Fruit fly (Drosophila melanogaster) whole organism, embryonic: ENCODE data around the gene Mtp.

Experiments used
- Abd-B ChIP-seq: fragments of 200-800 bp; sonication (Bioruptor generic); optimal IDR thresholded peaks from 2 replicates; lab custom pipeline; 2018; ENCODE audit warnings: missing biosample characterization, mild to moderate bottlenecking, missing genetic modification characterization, moderate library complexity
- Atf3 ChIP-seq: fragments of 200-800 bp; sonication (Bioruptor generic); optimal IDR thresholded peaks from 3 replicates; lab custom pipeline; 2016; ENCODE audit warnings: missing biosample characterization, missing genetic modification characterization
- Blimp-1 ChIP-seq: fragments of 200-800 bp; sonication (Bioruptor generic); optimal IDR thresholded peaks from 3 replicates; lab custom pipeline; 2018; ENCODE audit warnings: missing biosample characterization, missing genetic modification characterization, mild to moderate bottlenecking, moderate library complexity, missing genetic modification reagents
- BtbVII ChIP-seq: fragments of 200-800 bp; sonication (Bioruptor generic); optimal IDR thresholded peaks from 3 replicates; lab custom pipeline; 2017; ENCODE audit warnings: missing biosample characterization, mild to moderate bottlenecking, missing genetic modification characterization
- CG10959 ChIP-seq: fragments of 200-800 bp; sonication (Bioruptor generic); IDR thresholded peaks from 2 replicates; pipeline ENCODE4 v1.3.6; 2022; ENCODE audit warnings: missing biosample characterization, missing genetic modification characterization
- CG12769 ChIP-seq: fragments of 200-800 bp; sonication (Bioruptor generic); optimal IDR thresholded peaks from 2 replicates; lab custom pipeline; 2019; ENCODE audit warnings: missing biosample characterization, mild to moderate bottlenecking, missing genetic modification characterization, moderate library complexity
- CG13894 ChIP-seq: fragments of 200-800 bp; sonication (Bioruptor generic); optimal IDR thresholded peaks from 3 replicates; lab custom pipeline; 2018; ENCODE audit warnings: missing biosample characterization, mild to moderate bottlenecking, missing genetic modification characterization, moderate library complexity
- CG14965 ChIP-seq: fragments of 200-800 bp; sonication (Bioruptor generic); optimal IDR thresholded peaks from 2 replicates; lab custom pipeline; 2016; ENCODE audit warnings: missing biosample characterization, missing genetic modification characterization, borderline replicate concordance
- CG15601 ChIP-seq: fragments of 200-800 bp; sonication (Bioruptor generic); optimal IDR thresholded peaks from 3 replicates; lab custom pipeline; 2019; ENCODE audit warnings: missing biosample characterization, mild to moderate bottlenecking, missing genetic modification characterization, moderate library complexity
- CG17829 ChIP-seq: fragments of 200-800 bp; optimal IDR thresholded peaks from 2 replicates; lab custom pipeline; 2019; ENCODE audit warnings: missing biosample characterization, mild to moderate bottlenecking, missing genetic modification characterization, moderate library complexity
- CG2678 ChIP-seq: fragments of 200-800 bp; sonication (Bioruptor generic); optimal IDR thresholded peaks from 3 replicates; lab custom pipeline; 2019; ENCODE audit warnings: missing biosample characterization, mild to moderate bottlenecking, missing genetic modification characterization, moderate library complexity
- CG2875 ChIP-seq: fragments of 200-800 bp; sonication (Bioruptor generic); optimal IDR thresholded peaks from 2 replicates; lab custom pipeline; 2017; ENCODE audit warnings: missing biosample characterization, mild to moderate bottlenecking, missing genetic modification characterization, missing genetic modification reagents
- CG2889 ChIP-seq: fragments of 200-800 bp; sonication (Bioruptor generic); IDR thresholded peaks from 3 replicates; pipeline ENCODE4 v1.3.6; 2022; ENCODE audit warnings: missing biosample characterization, missing genetic modification characterization
- CG30403 ChIP-seq: fragments of 200-800 bp; sonication (Bioruptor generic); optimal IDR thresholded peaks from 3 replicates; lab custom pipeline; 2016; ENCODE audit warnings: missing biosample characterization, missing genetic modification characterization
- CG32767 ChIP-seq: fragments of 200-800 bp; sonication (Bioruptor generic); IDR thresholded peaks from 2 replicates; pipeline ENCODE4 v1.3.6; 2022; ENCODE audit warnings: missing biosample characterization, missing genetic modification characterization
- CG3281 ChIP-seq: fragments of 200-800 bp; sonication (Bioruptor generic); optimal IDR thresholded peaks from 3 replicates; lab custom pipeline; 2017; ENCODE audit warnings: missing biosample characterization, mild to moderate bottlenecking, missing genetic modification characterization
- CG34376 ChIP-seq: fragments of 200-800 bp; sonication (Bioruptor generic); optimal IDR thresholded peaks from 2 replicates; lab custom pipeline; 2018; ENCODE audit warnings: missing biosample characterization, mild to moderate bottlenecking, missing genetic modification characterization
- CG4854 ChIP-seq: fragments of 200-800 bp; sonication (Bioruptor generic); optimal IDR thresholded peaks from 2 replicates; lab custom pipeline; 2016; ENCODE audit warnings: missing biosample characterization, missing genetic modification characterization, inconsistent platforms
- CG5180 ChIP-seq: fragments of 200-800 bp; sonication (Bioruptor generic); optimal IDR thresholded peaks from 3 replicates; lab custom pipeline; 2017; ENCODE audit warnings: missing biosample characterization, missing genetic modification characterization, mild to moderate bottlenecking, moderate library complexity, missing genetic modification reagents
- CG6689 ChIP-seq: fragments of 200-800 bp; sonication (Bioruptor generic); IDR thresholded peaks from 2 replicates; pipeline ENCODE4 v1.3.6; 2022; ENCODE audit warnings: missing biosample characterization, missing genetic modification characterization
- CG8281 ChIP-seq: fragments of 200-800 bp; sonication (Bioruptor generic); optimal IDR thresholded peaks from 2 replicates; lab custom pipeline; 2018; ENCODE audit warnings: missing biosample characterization, mild to moderate bottlenecking, missing genetic modification characterization, moderate library complexity
- CG8478 ChIP-seq: fragments of >200 bp; optimal IDR thresholded peaks from 2 replicates; lab custom pipeline; 2018
- CTCF ChIP-seq: fragments of 200-800 bp; sonication (Bioruptor generic); optimal IDR thresholded peaks from 2 replicates; lab custom pipeline; 2017; ENCODE audit warnings: missing biosample characterization, mild to moderate bottlenecking, missing genetic modification characterization, moderate library complexity
- Dbx ChIP-seq: fragments of 200-800 bp; sonication (Bioruptor generic); IDR thresholded peaks from 3 replicates; pipeline ENCODE4 v1.3.6; 2022; ENCODE audit warnings: missing biosample characterization, missing genetic modification characterization
- E2f2 ChIP-seq: fragments of 200-800 bp; sonication (Bioruptor generic); IDR thresholded peaks from 2 replicates; pipeline ENCODE4 v1.3.6; 2022; ENCODE audit warnings: missing biosample characterization, missing genetic modification characterization
- H2.0 ChIP-seq: fragments of 200-800 bp; sonication (Bioruptor generic); IDR thresholded peaks from 2 replicates; pipeline ENCODE4 v1.3.6; 2022; ENCODE audit warnings: missing biosample characterization, missing genetic modification characterization
- Hr3 ChIP-seq: fragments of 200-800 bp; sonication (Bioruptor generic); optimal IDR thresholded peaks from 3 replicates; lab custom pipeline; 2016; ENCODE audit warnings: missing biosample characterization, missing genetic modification characterization
- Hr78 ChIP-seq, 2 experiments: fragments of 200-800 bp in 1 of 2; fragments of >200 bp in 1 of 2; sonication (Bioruptor generic) in 1 of 2; optimal IDR thresholded peaks; 2 replicates each; lab custom pipeline; 2017 to 2019; ENCODE audit warnings: missing biosample characterization in 2 of 2, missing genetic modification characterization in 2 of 2, mild to moderate bottlenecking in 1 of 2, moderate library complexity in 1 of 2
- Kr ChIP-seq: fragments of 200-800 bp; sonication (Bioruptor generic); optimal IDR thresholded peaks from 2 replicates; lab custom pipeline; 2017; ENCODE audit warnings: missing biosample characterization, mild to moderate bottlenecking, missing genetic modification characterization
- NC2β ChIP-seq: fragments of 200-800 bp; sonication (Bioruptor generic); optimal IDR thresholded peaks from 2 replicates; lab custom pipeline; 2016; ENCODE audit warnings: missing biosample characterization, missing genetic modification characterization
- NFAT ChIP-seq: fragments of 200-800 bp; sonication (Bioruptor generic); IDR thresholded peaks from 2 replicates; pipeline ENCODE4 v1.3.6; 2022; ENCODE audit warnings: missing biosample characterization, missing genetic modification characterization
- Nf-YA ChIP-seq: fragments of 200-800 bp; sonication (Bioruptor generic); IDR thresholded peaks from 2 replicates; pipeline ENCODE4 v1.3.6; 2022; ENCODE audit warnings: missing biosample characterization, missing genetic modification characterization
- Nf-YC ChIP-seq: fragments of 200-800 bp; optimal IDR thresholded peaks from 3 replicates; lab custom pipeline; 2019; ENCODE audit warnings: missing biosample characterization, mild to moderate bottlenecking, missing genetic modification characterization, moderate library complexity
- NfI ChIP-seq: fragments of 200-800 bp; sonication (Bioruptor generic); optimal IDR thresholded peaks from 3 replicates; lab custom pipeline; 2018; ENCODE audit warnings: missing biosample characterization, mild to moderate bottlenecking, missing genetic modification characterization, moderate library complexity
- amos ChIP-seq: fragments of 200-800 bp; sonication (Bioruptor generic); IDR thresholded peaks from 2 replicates; pipeline ENCODE4 v1.3.6; 2022; ENCODE audit warnings: missing biosample characterization, missing genetic modification characterization; ENCODE audit not compliant: partially characterized antibody
- caup ChIP-seq: fragments of 200-800 bp; sonication (Bioruptor generic); optimal IDR thresholded peaks from 3 replicates; lab custom pipeline; 2017; ENCODE audit warnings: missing biosample characterization, mild to moderate bottlenecking, missing genetic modification characterization, moderate library complexity; ENCODE audit not compliant: severe bottlenecking
- chn ChIP-seq: fragments of 200-800 bp; sonication (Bioruptor generic); optimal IDR thresholded peaks from 2 replicates; lab custom pipeline; 2016; ENCODE audit warnings: missing biosample characterization, missing genetic modification characterization
- ewg ChIP-seq: fragments of 200-800 bp; sonication (Bioruptor generic); optimal IDR thresholded peaks from 3 replicates; lab custom pipeline; 2017; ENCODE audit warnings: mild to moderate bottlenecking, missing biosample characterization, missing genetic modification reagents, missing genetic modification characterization
- fd96Cb ChIP-seq: fragments of 200-800 bp; sonication (Bioruptor generic); optimal IDR thresholded peaks from 2 replicates; lab custom pipeline; 2018; ENCODE audit warnings: missing biosample characterization, mild to moderate bottlenecking, missing genetic modification characterization, moderate library complexity
- gce ChIP-seq: fragments of 200-800 bp; sonication (Bioruptor generic); IDR thresholded peaks from 3 replicates; pipeline ENCODE4 v1.3.6; 2022; ENCODE audit warnings: missing biosample characterization, missing genetic modification characterization
- lilli ChIP-seq: fragments of 200-800 bp; sonication (Bioruptor generic); optimal IDR thresholded peaks from 3 replicates; lab custom pipeline; 2016; ENCODE audit warnings: missing biosample characterization, missing genetic modification characterization
- mirr ChIP-seq: fragments of 200-800 bp; sonication (Bioruptor generic); optimal IDR thresholded peaks from 3 replicates; lab custom pipeline; 2018; ENCODE audit warnings: missing biosample characterization, mild to moderate bottlenecking, missing genetic modification characterization
- odd ChIP-seq: fragments of 200-800 bp; sonication (Bioruptor generic); optimal IDR thresholded peaks from 2 replicates; lab custom pipeline; 2017; ENCODE audit warnings: missing biosample characterization, mild to moderate bottlenecking, missing genetic modification characterization
- org-1 ChIP-seq: fragments of 200-800 bp; sonication (Bioruptor generic); optimal IDR thresholded peaks from 2 replicates; lab custom pipeline; 2017; ENCODE audit warnings: missing biosample characterization, missing genetic modification characterization
- p53 ChIP-seq: fragments of 200-800 bp; sonication (Bioruptor generic); optimal IDR thresholded peaks from 2 replicates; lab custom pipeline; 2016; ENCODE audit warnings: missing biosample characterization, missing genetic modification characterization
- prd ChIP-seq, 3 experiments: fragments of >200 bp in 2 of 3; fragments of 200-800 bp in 1 of 3; sonication (Bioruptor generic) in 1 of 3; optimal IDR thresholded peaks in 2 of 3; IDR thresholded peaks in 1 of 3; 2 replicates in 2 of 3; 3 replicates in 1 of 3; pipeline versions ENCODE4 v1.3.6 to Lab custom; 2017 to 2022; ENCODE audit warnings: missing biosample characterization in 1 of 3, missing genetic modification characterization in 1 of 3
- sima ChIP-seq: fragments of 200-800 bp; sonication (Bioruptor generic); optimal IDR thresholded peaks from 2 replicates; lab custom pipeline; 2016; ENCODE audit warnings: missing biosample characterization, missing genetic modification characterization
- sr ChIP-seq: fragments of 200-800 bp; sonication (Bioruptor generic); IDR thresholded peaks from 3 replicates; pipeline ENCODE4 v1.3.6; 2022; ENCODE audit warnings: missing biosample characterization, missing genetic modification characterization
- tio ChIP-seq: fragments of 200-800 bp; sonication (Bioruptor generic); optimal IDR thresholded peaks from 2 replicates; lab custom pipeline; 2017; ENCODE audit warnings: missing biosample characterization, missing genetic modification characterization, inconsistent platforms
- yki ChIP-seq: fragments of >200 bp; optimal IDR thresholded peaks from 3 replicates; lab custom pipeline; 2018

Gene Mtp

dm6 chr2L:20881353-20882079 is 41.2 kb downstream of the Mtp start (continued):
- no peak for TF ChIP-seq Atf3 (GFP tag; lab: Kevin White, UChicago)
- no peak for TF ChIP-seq CG15601 (tag; lab: Kevin White, UChicago)
- TF ChIP-seq CG30403 (GFP tag; lab: Kevin White, UChicago): peak; percentile 59
- no peak for TF ChIP-seq CG14965 (GFP tag; lab: Kevin White, UChicago)
- TF ChIP-seq CG34376 (GFP tag; lab: Kevin White, UChicago): no peak
- TF ChIP-seq CG2889 (GFP tag; lab: Robert Waterston, UW): no peak
- no peak for TF ChIP-seq CG32767 (GFP tag; lab: Robert Waterston, UW)
- peak; percentile 65 for TF ChIP-seq CG3281
- 0 out of 2 replicates have a peak, but pooled peaks have one; percentile 29 for TF ChIP-seq E2f2
- no peak for TF ChIP-seq CG8281 (tag; lab: Kevin White, UChicago)
- TF ChIP-seq yki (lab: Kevin White, UChicago): no peak
- TF ChIP-seq CG12769 (tag; lab: Kevin White, UChicago): peak; percentile 86
- TF ChIP-seq amos (GFP tag; lab: Robert Waterston, UW): no peak
- TF ChIP-seq Dbx (GFP tag; lab: Robert Waterston, UW): peak; percentile 72; the same call in 2 of the 3 replicates
- TF ChIP-seq mirr (GFP tag; lab: Kevin White, UChicago): no peak
- no peak for TF ChIP-seq CG17829
- no peak for TF ChIP-seq BtbVII (GFP tag; lab: Kevin White, UChicago)
- peak; percentile 12 for TF ChIP-seq odd
- TF ChIP-seq CG10959 (GFP tag; lab: Robert Waterston, UW): no peak
- no peak for TF ChIP-seq Abd-B (GFP tag; lab: Kevin White, UChicago)
- peak; percentile 64 for TF ChIP-seq org-1
- no peak for TF ChIP-seq Nf-YC (tag; lab: Kevin White, UChicago)
- no peak for TF ChIP-seq Hr78 (GFP tag; optimal IDR thresholded peaks at IDR 0.05; lab: Kevin White, UChicago)
- no peak; the same call in 1 of the 2 replicates for TF ChIP-seq CG6689 (GFP tag; lab: Robert Waterston, UW)
- no peak for TF ChIP-seq CG8478 (lab: Kevin White, UChicago)
- no peak for TF ChIP-seq CTCF (GFP tag; lab: Kevin White, UChicago)
- TF ChIP-seq NFAT (GFP tag; lab: Robert Waterston, UW): peak; percentile 45; the same call in 1 of the 2 replicates
- TF ChIP-seq Hr3: peak; percentile 25
- no peak for TF ChIP-seq CG2875
- TF ChIP-seq sima (GFP tag; lab: Kevin White, UChicago): no peak
- peak; percentile 46 for TF ChIP-seq caup
- no peak for TF ChIP-seq H2.0 (GFP tag; lab: Robert Waterston, UW)
- no peak for TF ChIP-seq p53 (GFP tag; lab: Kevin White, UChicago)
- no peak for TF ChIP-seq ewg (GFP tag; lab: Kevin White, UChicago)
- no peak for TF ChIP-seq NC2β (GFP tag; lab: Kevin White, UChicago)
- TF ChIP-seq Kr: no peak
- TF ChIP-seq CG2678: peak; percentile 69
- TF ChIP-seq fd96Cb (tag; lab: Kevin White, UChicago): peak; percentile 14
- peak; percentile 12 for TF ChIP-seq NfI (GFP tag; lab: Kevin White, UChicago)
- TF ChIP-seq Blimp-1: peak; percentile 22
- peak; percentile 83 for TF ChIP-seq lilli (GFP tag; lab: Kevin White, UChicago)
- no peak for TF ChIP-seq tio (GFP tag; lab: Kevin White, UChicago)
- TF ChIP-seq Nf-YA (GFP tag; lab: Robert Waterston, UW): 0 out of 2 replicates have a peak, but pooled peaks have one; percentile 25
- no peak for TF ChIP-seq prd (optimal IDR thresholded peaks at IDR 0.05; lab: Kevin White, UChicago)
- TF ChIP-seq prd (GFP tag; IDR thresholded peaks at IDR 0.05; lab: Robert Waterston, UW): peak; percentile 74
- peak; percentile 19 for TF ChIP-seq CG5180 (GFP tag; lab: Kevin White, UChicago)
- TF ChIP-seq gce (GFP tag; lab: Robert Waterston, UW): no peak
- TF ChIP-seq CG13894 (tag; lab: Kevin White, UChicago): peak; percentile 59
- no peak for TF ChIP-seq sr (GFP tag; lab: Robert Waterston, UW)
- TF ChIP-seq CG4854 (GFP tag; lab: Kevin White, UChicago): no peak
- TF ChIP-seq chn (GFP tag; lab: Kevin White, UChicago): no peak
